Fruit fly (Drosophila melanogaster) Kc167 (cell line): ENCODE results near the gene Sap30.

Experiments
- Sin3A ChIP-seq: fragments of >200 bp; optimal IDR thresholded peaks from 2 replicates; lab custom pipeline; 2018; ENCODE audit warnings: missing external identifiers
- h ChIP-seq: fragments of >200 bp; optimal IDR thresholded peaks from 3 replicates; lab custom pipeline; 2018; ENCODE audit warnings: missing external identifiers
- insv ChIP-seq: fragments of >200 bp; optimal IDR thresholded peaks from 3 replicates; lab custom pipeline; 2018; ENCODE audit warnings: missing external identifiers
- psq ChIP-seq: fragments of >200 bp; optimal IDR thresholded peaks from 2 replicates; lab custom pipeline; 2017; ENCODE audit warnings: missing external identifiers
- ttk ChIP-seq: sonication (Bioruptor generic); optimal IDR thresholded peaks from 2 replicates; lab custom pipeline; 2017; ENCODE audit warnings: missing external identifiers

DNA sequence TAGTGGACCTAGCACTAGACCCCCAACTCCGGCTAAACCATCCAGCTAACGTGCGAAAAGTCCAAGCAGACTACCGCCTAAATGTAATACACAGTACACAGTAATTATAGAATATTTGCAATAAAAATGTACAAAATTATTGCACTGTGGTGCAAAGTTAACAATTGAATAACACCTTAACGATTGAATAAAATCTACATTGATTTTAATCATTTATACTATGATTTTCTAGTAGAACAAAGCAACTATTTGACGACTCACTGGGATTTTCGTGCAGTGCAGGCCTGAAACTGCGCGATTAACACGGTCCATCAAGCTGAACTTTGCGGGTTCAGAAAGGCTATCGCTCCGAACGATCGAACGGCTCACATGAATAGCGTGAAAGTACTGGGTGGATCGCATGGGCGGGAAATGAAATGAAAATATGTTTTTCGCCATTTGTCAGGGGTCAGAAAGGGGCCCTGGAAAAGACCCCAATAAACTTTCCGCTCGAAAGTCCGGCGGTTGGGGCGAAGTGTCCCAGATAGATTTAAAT, 8.9 kb upstream of the Sap30 start:
- TF ChIP-seq Sin3A (lab: Kevin White, UChicago), result no peak
- TF ChIP-seq insv (lab: Kevin White, UChicago), result no peak
- no peak for TF ChIP-seq ttk (lab: Kevin White, UChicago)
- TF ChIP-seq psq, result no peak
- TF ChIP-seq h, result no peak
